Fruit fly (Drosophila melanogaster) whole organism, wandering third instar larva: ENCODE results near the gene GstO1.

Source experiments
- Abd-B ChIP-seq: fragments of >200 bp; optimal IDR thresholded peaks from 2 replicates; lab custom pipeline; 2017; ENCODE audit warnings: missing biosample characterization, missing genetic modification characterization
- CG32264 ChIP-seq: fragments of 200-800 bp; sonication (Bioruptor generic); optimal IDR thresholded peaks from 2 replicates; lab custom pipeline; 2016; ENCODE audit warnings: missing biosample characterization, missing genetic modification characterization
- CG9705 ChIP-seq: fragments of 200-800 bp; sonication (Bioruptor generic); optimal IDR thresholded peaks from 2 replicates; lab custom pipeline; 2018; ENCODE audit warnings: missing biosample characterization, mild to moderate bottlenecking, missing genetic modification characterization
- Dif ChIP-seq: fragments of 200-275, 200-300 bp; sonication (Bioruptor generic); optimal IDR thresholded peaks from 2 replicates; lab custom pipeline; 2018; ENCODE audit warnings: missing biosample characterization, missing genetic modification characterization; ENCODE audit not compliant: partially characterized antibody
- GATAd ChIP-seq: sonication (Bioruptor generic); optimal IDR thresholded peaks from 2 replicates; lab custom pipeline; 2016; ENCODE audit warnings: missing biosample characterization, missing genetic modification characterization
- HLH106 ChIP-seq: fragments of 200-800 bp; optimal IDR thresholded peaks from 3 replicates; lab custom pipeline; 2019; ENCODE audit warnings: missing biosample characterization, mild to moderate bottlenecking, missing genetic modification characterization, moderate library complexity
- Hr78 ChIP-seq: fragments of >200 bp; optimal IDR thresholded peaks from 2 replicates; lab custom pipeline; 2017; ENCODE audit warnings: missing biosample characterization, missing genetic modification characterization
- Hr83 ChIP-seq: fragments of 200-300 bp; sonication (Bioruptor generic); optimal IDR thresholded peaks from 2 replicates; lab custom pipeline; 2016; ENCODE audit warnings: missing biosample characterization, mild to moderate bottlenecking, missing genetic modification characterization, moderate library complexity; ENCODE audit not compliant: poor library complexity, severe bottlenecking
- Jra ChIP-seq: sonication (Bioruptor generic); optimal IDR thresholded peaks from 2 replicates; lab custom pipeline; 2016; ENCODE audit warnings: missing biosample characterization, missing genetic modification characterization
- Mio ChIP-seq: sonication (Bioruptor generic); optimal IDR thresholded peaks from 2 replicates; lab custom pipeline; 2016; ENCODE audit warnings: missing biosample characterization, missing genetic modification characterization
- Myc ChIP-seq: fragments of >200 bp; optimal IDR thresholded peaks from 2 replicates; lab custom pipeline; 2017
- Rel ChIP-seq, 2 experiments: fragments of 200-800 bp; sonication (Bioruptor generic) in 1 of 2; optimal IDR thresholded peaks; 2 replicates in 1 of 2; 3 replicates in 1 of 2; lab custom pipeline; 2016 to 2019; ENCODE audit warnings: mild to moderate bottlenecking in 2 of 2, missing biosample characterization in 2 of 2, missing genetic modification characterization in 2 of 2, moderate library complexity in 1 of 2
- Sp1 ChIP-seq: fragments of 200-800 bp; sonication (Bioruptor generic); optimal IDR thresholded peaks from 3 replicates; lab custom pipeline; 2019; ENCODE audit warnings: missing biosample characterization, mild to moderate bottlenecking, missing genetic modification characterization, moderate library complexity
- Vsx2 ChIP-seq: fragments of 200-300, 225-300 bp; sonication (Bioruptor generic); optimal IDR thresholded peaks from 2 replicates; lab custom pipeline; 2018; ENCODE audit warnings: missing biosample characterization, missing genetic modification characterization; ENCODE audit not compliant: partially characterized antibody
- brk ChIP-seq: fragments of 200-800 bp; sonication (Bioruptor generic); optimal IDR thresholded peaks from 2 replicates; lab custom pipeline; 2016; ENCODE audit warnings: missing biosample characterization, mild to moderate bottlenecking, missing genetic modification characterization
- dl ChIP-seq, 2 experiments: fragments of 175-275, 200-275 bp in 1 of 2; fragments of 200-275 bp in 1 of 2; sonication (Bioruptor generic); optimal IDR thresholded peaks; lab custom pipeline; 2018; ENCODE audit warnings: mild to moderate bottlenecking in 2 of 2, missing biosample characterization in 2 of 2, missing genetic modification characterization in 2 of 2, moderate library complexity in 2 of 2; ENCODE audit not compliant: partially characterized antibody in 2 of 2, insufficient read depth in 1 of 2
- dmrt93B ChIP-seq: fragments of 200-800 bp; sonication (Bioruptor generic); optimal IDR thresholded peaks from 2 replicates; lab custom pipeline; 2018; ENCODE audit warnings: missing biosample characterization, mild to moderate bottlenecking, missing genetic modification characterization
- ey ChIP-seq: fragments of 200-800 bp; sonication (Bioruptor generic); optimal IDR thresholded peaks from 2 replicates; lab custom pipeline; 2016; ENCODE audit warnings: missing biosample characterization, missing genetic modification characterization
- fru ChIP-seq: fragments of 200-800 bp; sonication (Bioruptor generic); optimal IDR thresholded peaks from 3 replicates; lab custom pipeline; 2016; ENCODE audit warnings: missing biosample characterization, mild to moderate bottlenecking, missing genetic modification characterization
- h ChIP-seq: fragments of 200-800 bp; sonication (Bioruptor generic); optimal IDR thresholded peaks from 3 replicates; lab custom pipeline; 2016; ENCODE audit warnings: missing biosample characterization, mild to moderate bottlenecking, missing genetic modification characterization
- jim ChIP-seq: fragments of 175-275, 200-325 bp; sonication (Bioruptor generic); optimal IDR thresholded peaks from 2 replicates; lab custom pipeline; 2016; ENCODE audit warnings: missing biosample characterization, mild to moderate bottlenecking, missing genetic modification characterization
- lola ChIP-seq: fragments of >200 bp; optimal IDR thresholded peaks from 2 replicates; lab custom pipeline; 2017; ENCODE audit warnings: missing biosample characterization, missing genetic modification characterization
- pan ChIP-seq: fragments of >200 bp; optimal IDR thresholded peaks from 2 replicates; lab custom pipeline; 2017
- psq ChIP-seq: fragments of 200-800 bp; sonication (Bioruptor generic); optimal IDR thresholded peaks from 3 replicates; lab custom pipeline; 2017; ENCODE audit warnings: missing biosample characterization, mild to moderate bottlenecking, missing genetic modification characterization, moderate library complexity
- rgr ChIP-seq: fragments of 200-800 bp; sonication (Bioruptor generic); optimal IDR thresholded peaks from 3 replicates; lab custom pipeline; 2016; ENCODE audit warnings: missing biosample characterization, mild to moderate bottlenecking, missing genetic modification characterization
- sage ChIP-seq: fragments of 200-800 bp; sonication (Bioruptor generic); optimal IDR thresholded peaks from 2 replicates; lab custom pipeline; 2016; ENCODE audit warnings: missing biosample characterization, mild to moderate bottlenecking, missing genetic modification characterization
- sv ChIP-seq: fragments of 200-800 bp; sonication (Bioruptor generic); optimal IDR thresholded peaks from 3 replicates; lab custom pipeline; 2016; ENCODE audit warnings: missing biosample characterization, missing genetic modification characterization
- tai ChIP-seq: sonication (Bioruptor generic); optimal IDR thresholded peaks from 2 replicates; lab custom pipeline; 2016; ENCODE audit warnings: missing biosample characterization, missing genetic modification characterization
- usp ChIP-seq: fragments of >200 bp; optimal IDR thresholded peaks from 2 replicates; lab custom pipeline; 2017; ENCODE audit warnings: missing biosample characterization, missing genetic modification characterization
- woc ChIP-seq: sonication (Bioruptor generic); optimal IDR thresholded peaks from 2 replicates; lab custom pipeline; 2016; ENCODE audit warnings: missing biosample characterization, mild to moderate bottlenecking, missing genetic modification characterization

Gene GstO1

dm6 chr3L:8538355-8538754 lies 13.7 kb upstream of the GstO1 start:
- TF ChIP-seq Sp1 (GFP tag; lab: Kevin White, UChicago) (no peak), Jra (no peak), Rel (GFP tag; optimal IDR thresholded peaks at IDR 0.05; lab: Kevin White, UChicago) (no peak), Rel (tag; optimal IDR thresholded peaks at IDR 0.05; lab: Kevin White, UChicago) (no peak), HLH106 (tag; lab: Kevin White, UChicago) (no peak), CG32264 (GFP tag; lab: Kevin White, UChicago) (no peak), CG9705 (GFP tag; lab: Kevin White, UChicago) (no peak), rgr (GFP tag; lab: Kevin White, UChicago) (no peak), tai (GFP tag; lab: Kevin White, UChicago) (no peak), dl (GFP tag; optimal IDR thresholded peaks at IDR 0.05; lab: Kevin White, UChicago; ENCODE audit: insufficient read depth in 1 of 2, partially characterized antibody in 2 of 2) (no peak), h (GFP tag; lab: Kevin White, UChicago) (no peak), jim (no peak), sage (no peak), usp (GFP tag; lab: Kevin White, UChicago) (no peak), psq (no peak), Abd-B (GFP tag; lab: Kevin White, UChicago) (no peak)
- TF ChIP-seq, all 38 proteins: peak for 0

dm6 chr3L:8536387-8536786 lies 11.7 kb upstream of the GstO1 start:
- TF ChIP-seq Dif (GFP tag; lab: Kevin White, UChicago): no peak

dm6 chr3L:8534386-8535306 lies 10.0 kb upstream of the GstO1 start, which contains the start of gene ergic53:
Gene ergic53 (plus strand): TSS chr3L:8534977.
- TF ChIP-seq sage: no peak
- TF ChIP-seq GATAd (GFP tag; lab: Kevin White, UChicago): peak; percentile 71
- TF ChIP-seq fru (GFP tag; lab: Kevin White, UChicago): no peak
- peak; percentile 34 for TF ChIP-seq Myc (lab: Kevin White, UChicago)
- TF ChIP-seq Rel (GFP tag; optimal IDR thresholded peaks at IDR 0.05; lab: Kevin White, UChicago): no peak
- peak; percentile 32 for TF ChIP-seq Rel (tag; optimal IDR thresholded peaks at IDR 0.05; lab: Kevin White, UChicago)
- no peak for TF ChIP-seq Mio
- no peak for TF ChIP-seq sv (GFP tag; lab: Kevin White, UChicago)
- no peak for TF ChIP-seq Hr83
- no peak for TF ChIP-seq CG9705 (GFP tag; lab: Kevin White, UChicago)

dm6 chr3L:8529701-8530100 lies 5.0 kb upstream of the GstO1 start:
- TF ChIP-seq Sp1 (GFP tag; lab: Kevin White, UChicago) (no peak), pan (lab: Kevin White, UChicago) (no peak), psq (no peak), brk (GFP tag; lab: Kevin White, UChicago) (no peak), dmrt93B (GFP tag; lab: Kevin White, UChicago) (no peak), CG9705 (GFP tag; lab: Kevin White, UChicago) (no peak), Vsx2 (no peak), Hr78 (no peak), sage (no peak)

- TF ChIP-seq HLH106 (tag; lab: Kevin White, UChicago) (peak; percentile 9), sage (peak; percentile 30), Rel (GFP tag; optimal IDR thresholded peaks at IDR 0.05; lab: Kevin White, UChicago) (no peak), Rel (tag; optimal IDR thresholded peaks at IDR 0.05; lab: Kevin White, UChicago) (peak; percentile 14), lola (GFP tag; lab: Kevin White, UChicago) (no peak), woc (GFP tag; lab: Kevin White, UChicago) (no peak), ey (GFP tag; lab: Kevin White, UChicago) (peak; percentile 25), h (GFP tag; lab: Kevin White, UChicago) (peak; percentile 54)
Observed at dm6 chr3L:8528546-8528945, 3.9 kb upstream of the GstO1 start.
